Worm (Caenorhabditis elegans): ENCODE measurements around the gene fnip-2.
"Not testable (repeated sequence)": the region's sequence is repeated elsewhere in the genome, so short reads cannot be mapped to it uniquely, and the experiment has no call there.

Gene fnip-2

DNA sequence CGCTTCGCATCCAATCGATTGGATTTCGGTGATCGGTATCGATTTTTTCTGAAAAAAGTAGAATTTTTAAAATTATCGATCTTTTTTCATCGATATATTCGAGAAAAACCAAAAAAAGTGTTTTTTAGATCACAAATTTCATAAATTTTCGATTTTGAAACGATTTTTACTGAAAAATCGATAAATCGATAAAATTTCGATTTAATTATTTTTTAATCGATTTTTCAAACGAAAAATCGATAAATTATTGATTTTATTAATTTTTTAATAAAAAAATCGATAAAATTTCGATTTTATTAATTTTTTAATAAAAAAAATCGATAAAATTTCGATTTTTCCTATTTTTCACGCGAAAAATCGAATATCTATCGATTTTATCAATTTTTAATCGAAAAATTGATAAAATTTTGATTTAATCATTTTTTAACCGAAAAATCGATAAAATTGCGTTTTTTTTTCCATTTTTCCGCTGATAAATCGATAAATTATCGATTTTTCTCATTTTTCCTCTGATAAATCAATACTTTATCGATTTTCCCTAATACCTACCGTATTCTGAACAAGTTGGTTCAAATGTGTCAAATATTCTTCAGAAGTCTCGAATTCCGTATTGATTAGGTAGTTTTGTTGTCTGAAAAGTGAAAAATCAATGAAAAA lies 30.9 kb downstream of the fnip-2 start:
- TF ChIP-seq unc-39 (tag; optimal IDR thresholded peaks at IDR 0.05) (no peak), unc-120 (tag; optimal IDR thresholded peaks at IDR 0.05; ENCODE audit: poor library complexity, severe bottlenecking) (no peak), ceh-43 (GFP tag; optimal IDR thresholded peaks at IDR 0.05) (no peak), ztf-11 (tag; optimal IDR thresholded peaks at IDR 0.05) (no peak), cnd-1 (tag; optimal IDR thresholded peaks at IDR 0.05) (no peak), elt-3 (tag; optimal IDR thresholded peaks at IDR 0.05) (no peak), nhr-2 (tag; optimal IDR thresholded peaks at IDR 0.05) (no peak), bed-3 (GFP tag; optimal IDR thresholded peaks at IDR 0.05) (no peak), mep-1 (tag; optimal IDR thresholded peaks at IDR 0.05) (no peak), lsy-2 (tag; optimal IDR thresholded peaks at IDR 0.05) (no peak), ces-1 (GFP tag; optimal IDR thresholded peaks at IDR 0.05) (no peak), ham-2 (GFP tag; optimal IDR thresholded peaks at IDR 0.05) (no peak), nhr-28 (tag; optimal IDR thresholded peaks at IDR 0.05) (no peak), ceh-83 (GFP tag; optimal IDR thresholded peaks at IDR 0.05) (no peak), tbx-8 (GFP tag; optimal IDR thresholded peaks at IDR 0.05) (no peak), unc-62 (GFP tag; optimal IDR thresholded peaks at IDR 0.05) (no peak), sptf-1 (tag; optimal IDR thresholded peaks at IDR 0.05) (no peak)

DNA sequence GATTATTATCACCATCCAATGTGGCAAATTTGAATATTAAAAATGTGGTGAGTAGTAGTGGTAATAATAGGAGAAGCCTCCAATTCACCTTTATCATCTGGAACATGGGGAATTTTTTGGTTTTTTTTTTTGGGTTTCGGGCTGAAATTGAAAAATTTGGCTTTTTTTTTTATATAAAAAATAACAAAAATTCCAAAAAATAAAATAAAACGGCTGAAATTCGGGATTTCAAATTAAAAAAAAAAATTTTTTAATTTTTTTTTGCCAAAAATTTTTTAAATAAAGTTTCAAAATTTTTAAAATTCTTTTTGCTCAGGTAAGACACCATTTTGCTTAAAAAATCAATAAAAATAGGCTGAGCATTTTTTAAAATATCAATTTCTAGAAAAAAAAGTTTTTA lies 40.9 kb downstream of the fnip-2 start, which contains the start of gene famp-1:
Gene famp-1, minus strand, starts transcription at position 101 of the 400 bp plus-strand sequence.
- TF ChIP-seq pha-4 (tag; optimal IDR thresholded peaks at IDR 0.05): no peak
- no peak for TF ChIP-seq ham-2 (GFP tag; optimal IDR thresholded peaks at IDR 0.05)
- TF ChIP-seq flh-1 (GFP tag; optimal IDR thresholded peaks at IDR 0.05): no peak
- no peak for TF ChIP-seq nhr-237 (tag; optimal IDR thresholded peaks at IDR 0.05)
- TF ChIP-seq sem-2 (GFP tag; optimal IDR thresholded peaks at IDR 0.05): no peak
- no peak for TF ChIP-seq drap-1 (GFP tag; optimal IDR thresholded peaks at IDR 0.05)
- no peak for TF ChIP-seq mep-1 (tag; optimal IDR thresholded peaks at IDR 0.05)
- TF ChIP-seq lin-32 (GFP tag; optimal IDR thresholded peaks at IDR 0.05): no peak
- no peak for TF ChIP-seq nhr-12 (tag; optimal IDR thresholded peaks at IDR 0.05)
- no peak for TF ChIP-seq M03D4.4 (tag; optimal IDR thresholded peaks at IDR 0.05)
- no peak for TF ChIP-seq hlh-1 (tag; optimal IDR thresholded peaks at IDR 0.05)
- no peak for TF ChIP-seq blmp-1 (tag; optimal IDR thresholded peaks at IDR 0.05)

DNA sequence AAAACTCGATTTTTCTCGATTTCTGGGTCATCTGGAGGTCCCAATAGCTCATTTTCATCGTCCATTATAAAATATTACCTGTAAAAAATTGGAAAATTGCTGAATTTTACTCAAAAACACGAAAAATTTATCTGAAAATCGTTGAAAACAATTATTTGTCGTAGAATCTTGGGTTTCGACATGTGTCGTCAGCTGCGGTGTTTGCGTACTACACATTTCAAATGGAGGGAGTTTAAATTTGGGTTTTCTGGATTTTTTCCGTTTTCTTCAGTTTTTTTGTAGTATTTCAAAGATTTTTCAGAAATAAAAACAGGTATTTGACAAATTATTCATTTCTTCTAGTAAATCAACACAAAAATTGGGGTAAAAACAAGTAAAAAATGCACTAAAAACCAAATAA lies 52.9 kb downstream of the fnip-2 start, which contains the start of gene M70.5:
Gene M70.5, minus strand, starts transcription at position 78 of the 400 bp plus-strand sequence.
- not testable (repeated sequence) for TF ChIP-seq sptf-1 (tag; optimal IDR thresholded peaks at IDR 0.05); unc-62 (GFP tag; optimal IDR thresholded peaks at IDR 0.05); flh-1 (GFP tag; optimal IDR thresholded peaks at IDR 0.05)

DNA sequence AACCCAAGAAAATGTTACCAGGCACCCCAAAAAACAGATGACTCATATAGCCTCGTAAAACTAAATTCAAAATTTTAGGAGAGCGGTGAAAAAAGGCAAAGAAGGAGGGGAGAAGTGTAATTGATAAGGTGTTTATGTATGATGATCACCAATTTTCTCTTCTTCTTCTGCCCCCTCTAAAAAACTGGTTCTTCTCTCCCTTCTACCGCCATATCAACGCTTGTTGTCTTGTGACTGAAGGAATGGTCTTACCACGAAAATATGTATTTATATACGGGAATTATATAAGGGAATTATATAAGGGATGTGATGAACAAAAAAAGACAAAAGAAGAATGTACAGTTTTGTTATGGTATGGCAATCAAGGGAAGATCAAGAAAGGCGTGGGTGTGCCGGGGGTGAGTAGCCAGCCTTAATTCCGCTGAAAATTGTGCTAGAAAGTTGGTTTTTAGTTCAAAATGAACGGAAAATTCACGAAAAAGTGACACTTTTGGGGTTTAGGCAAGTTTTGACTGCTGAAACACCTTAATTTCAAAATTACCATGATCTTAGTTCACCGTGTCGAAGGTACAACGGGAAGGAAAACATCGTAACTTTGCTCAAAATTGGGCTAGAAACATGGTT lies 58.8 kb downstream of the fnip-2 start:
- no peak for TF ChIP-seq drap-1 (GFP tag; optimal IDR thresholded peaks at IDR 0.05)
- TF ChIP-seq elt-1 (tag; optimal IDR thresholded peaks at IDR 0.05; ENCODE audit: borderline replicate concordance, insufficient read depth): no peak
- no peak for TF ChIP-seq elt-3 (tag; optimal IDR thresholded peaks at IDR 0.05)
- TF ChIP-seq lin-13 (tag; optimal IDR thresholded peaks at IDR 0.05): no peak
- no peak for TF ChIP-seq nhr-2 (tag; optimal IDR thresholded peaks at IDR 0.05)
- TF ChIP-seq unc-39 (tag; optimal IDR thresholded peaks at IDR 0.05): no peak
- no peak for TF ChIP-seq flh-1 (GFP tag; optimal IDR thresholded peaks at IDR 0.05)
- TF ChIP-seq bed-3 (GFP tag; optimal IDR thresholded peaks at IDR 0.05): no peak
- no peak for TF ChIP-seq mep-1 (tag; optimal IDR thresholded peaks at IDR 0.05)
- no peak for TF ChIP-seq sptf-1 (tag; optimal IDR thresholded peaks at IDR 0.05)
- TF ChIP-seq snpc-4 (tag; optimal IDR thresholded peaks at IDR 0.05): no peak
- TF ChIP-seq lsy-2 (tag; optimal IDR thresholded peaks at IDR 0.05): no peak
- no peak for TF ChIP-seq nhr-237 (tag; optimal IDR thresholded peaks at IDR 0.05)
- no peak for TF ChIP-seq sem-2 (GFP tag; optimal IDR thresholded peaks at IDR 0.05)
- TF ChIP-seq ceh-39 (tag; optimal IDR thresholded peaks at IDR 0.05): no peak
- no peak for TF ChIP-seq unc-62 (GFP tag; optimal IDR thresholded peaks at IDR 0.05)

All from whole organism, mixed stage, embryonic.